Worm (Caenorhabditis elegans) whole organism, late embryonic: Measurements from ENCODE around the gene rpl-18.

Source experiments
- ceh-2 ChIP-seq: sonication (generic microtip); optimal IDR thresholded peaks from 2 replicates; lab custom pipeline; 2016; ENCODE audit warnings: missing genotype, missing genetic modification characterization, missing compliant biosample characterization
- hlh-13 ChIP-seq: fragments of 200-800 bp; sonication (Bioruptor generic); optimal IDR thresholded peaks from 2 replicates; lab custom pipeline; 2018; ENCODE audit warnings: mild to moderate bottlenecking, missing genetic modification characterization, missing compliant biosample characterization
- rnt-1 ChIP-seq: sonication (generic microtip); optimal IDR thresholded peaks from 2 replicates; lab custom pipeline; 2016; ENCODE audit warnings: missing genetic modification characterization, missing compliant biosample characterization
- sox-4 ChIP-seq: sonication (generic microtip); optimal IDR thresholded peaks from 2 replicates; lab custom pipeline; 2017; ENCODE audit warnings: mild to moderate bottlenecking, missing genetic modification characterization, inconsistent platforms, missing compliant biosample characterization
- unc-3 ChIP-seq, 2 experiments: fragments of 200-800 bp in 1 of 2; sonication (Bioruptor generic) in 1 of 2; sonication (generic microtip) in 1 of 2; conservative IDR thresholded peaks in 1 of 2; optimal IDR thresholded peaks in 1 of 2; 2 replicates each; pipeline versions ENCODE4 v1.3.6 to Lab custom; 2016 to 2022; ENCODE audit warnings: missing compliant biosample characterization in 2 of 2, missing genetic modification characterization in 2 of 2, missing genetic modification reagents in 1 of 2

rpl-18 gene

ce11 chrIV:13827586-13827985, 49.9 kb downstream of the rpl-18 start, which contains the start of gene rga-5:
Gene rga-5, plus strand, starts transcription at chrIV:13827886.
- TF ChIP-seq ceh-2 (tag; lab: Kevin White, UChicago) (no peak), rnt-1 (tag; lab: Kevin White, UChicago) (no peak), sox-4 (tag; lab: Kevin White, UChicago) (no peak), unc-3 (GFP tag; conservative IDR thresholded peaks at IDR 0.05; lab: Robert Waterston, UW) (no peak), unc-3 (tag; optimal IDR thresholded peaks at IDR 0.05; lab: Kevin White, UChicago) (no peak), hlh-13 (no peak)
